Worm (Caenorhabditis elegans) whole organism, young adult: ENCODE results near the gene B0457.2.
A peak's percentile ranks its signal among the peaks of the same experiment; 100 is the strongest.

Experiments used
- B0336.3 ChIP-seq: fragments of 200-800 bp; sonication (Bioruptor generic); IDR thresholded peaks from 2 replicates; pipeline ENCODE4 v1.3.6; 2022; ENCODE audit warnings: missing genetic modification characterization, missing compliant biosample characterization
- F33H1.4 ChIP-seq: fragments of 200-800 bp; sonication (Bioruptor generic); IDR thresholded peaks from 2 replicates; pipeline ENCODE4 v1.3.6; 2022; ENCODE audit warnings: missing genetic modification reagents, missing genetic modification characterization, missing compliant biosample characterization
- F37B4.10 ChIP-seq: fragments of 200-800 bp; sonication (Bioruptor generic); IDR thresholded peaks from 2 replicates; pipeline ENCODE4 v1.3.6; 2022; ENCODE audit warnings: missing genetic modification characterization, missing compliant biosample characterization
- F52B5.7 ChIP-seq: sonication (generic microtip); optimal IDR thresholded peaks from 2 replicates; lab custom pipeline; 2016; ENCODE audit warnings: mild to moderate bottlenecking, missing genetic modification characterization, missing compliant biosample characterization
- F55B11.4 ChIP-seq: sonication (generic microtip); optimal IDR thresholded peaks from 2 replicates; lab custom pipeline; 2016; ENCODE audit warnings: missing compliant biosample characterization, missing genetic modification characterization, borderline replicate concordance; ENCODE audit not compliant: insufficient read depth
- F57A8.1 ChIP-seq: fragments of 200-800 bp; sonication (Bioruptor generic); optimal IDR thresholded peaks from 2 replicates; lab custom pipeline; 2018; ENCODE audit warnings: mild to moderate bottlenecking, missing genetic modification characterization, moderate library complexity, missing compliant biosample characterization
- K11D2.4 ChIP-seq: fragments of 200-800 bp; sonication (Bioruptor generic); IDR thresholded peaks from 2 replicates; pipeline ENCODE4 v1.3.6; 2022; ENCODE audit warnings: missing genetic modification reagents, missing genetic modification characterization, missing compliant biosample characterization
- K12H6.12 ChIP-seq: fragments of 200-800 bp; sonication (Bioruptor generic); optimal IDR thresholded peaks from 2 replicates; lab custom pipeline; 2018; ENCODE audit warnings: mild to moderate bottlenecking, missing genetic modification characterization, missing compliant biosample characterization
- Y95B8A.8 ChIP-seq: fragments of 200-800 bp; sonication (Bioruptor generic); IDR thresholded peaks from 2 replicates; pipeline ENCODE4 v1.3.6; 2022; ENCODE audit warnings: missing genetic modification reagents, missing genetic modification characterization, missing compliant biosample characterization
- ZK185.1 ChIP-seq: sonication (generic microtip); optimal IDR thresholded peaks from 2 replicates; lab custom pipeline; 2016; ENCODE audit warnings: mild to moderate bottlenecking, missing genetic modification characterization, missing compliant biosample characterization; ENCODE audit not compliant: poor library complexity, severe bottlenecking
- athp-1 ChIP-seq: sonication (generic microtip); optimal IDR thresholded peaks from 2 replicates; lab custom pipeline; 2017; ENCODE audit warnings: mild to moderate bottlenecking, missing genetic modification characterization, missing compliant biosample characterization
- bed-2 ChIP-seq: fragments of 200-800 bp; sonication (Bioruptor generic); IDR thresholded peaks from 2 replicates; pipeline ENCODE4 v1.3.6; 2022; ENCODE audit warnings: missing genetic modification reagents, missing genetic modification characterization, missing compliant biosample characterization
- cebp-1 ChIP-seq, 2 experiments: fragments of 200-800 bp in 1 of 2; sonication (Bioruptor generic) in 1 of 2; sonication (generic microtip) in 1 of 2; IDR thresholded peaks in 1 of 2; optimal IDR thresholded peaks in 1 of 2; 2 replicates each; pipeline versions ENCODE4 v1.3.6 to Lab custom; 2017 to 2022; ENCODE audit warnings: missing compliant biosample characterization in 2 of 2, missing genetic modification characterization in 2 of 2, mild to moderate bottlenecking in 1 of 2, missing genetic modification reagents in 1 of 2, moderate library complexity in 1 of 2
- cebp-2 ChIP-seq: fragments of 200-800 bp; sonication (Bioruptor generic); IDR thresholded peaks from 2 replicates; pipeline ENCODE4 v1.3.6; 2022; ENCODE audit warnings: missing genetic modification characterization, missing compliant biosample characterization
- efl-1 ChIP-seq: fragments of 150-350 bp; optimal IDR thresholded peaks from 2 replicates; lab custom pipeline; 2014; ENCODE audit warnings: missing biosample characterization, missing genetic modification reagents, missing genetic modification characterization
- egl-18 ChIP-seq: fragments of 200-800 bp; sonication (Bioruptor generic); IDR thresholded peaks from 2 replicates; pipeline ENCODE4 v1.3.6; 2022; ENCODE audit warnings: missing genetic modification reagents, missing genetic modification characterization, missing compliant biosample characterization
- ekl-4 ChIP-seq: fragments of 200-800 bp; sonication (Bioruptor generic); IDR thresholded peaks from 2 replicates; pipeline ENCODE4 v1.3.6; 2022; ENCODE audit warnings: missing genetic modification reagents, missing genetic modification characterization, missing compliant biosample characterization
- hmg-1.2 ChIP-seq: fragments of 200-800 bp; sonication (Bioruptor generic); IDR thresholded peaks from 2 replicates; pipeline ENCODE4 v1.3.6; 2022; ENCODE audit warnings: missing genetic modification reagents, missing genetic modification characterization, missing compliant biosample characterization
- hmg-20 ChIP-seq: fragments of 200-800 bp; sonication (Bioruptor generic); IDR thresholded peaks from 2 replicates; pipeline ENCODE4 v1.3.6; 2022; ENCODE audit warnings: missing genetic modification reagents, missing genetic modification characterization, missing compliant biosample characterization
- hsf-1 ChIP-seq: fragments of 200-800 bp; sonication (Bioruptor generic); IDR thresholded peaks from 2 replicates; pipeline ENCODE4 v1.3.6; 2022; ENCODE audit warnings: missing genetic modification reagents, missing genetic modification characterization, missing compliant biosample characterization
- lag-1 ChIP-seq: fragments of 200-800 bp; sonication (Bioruptor generic); IDR thresholded peaks from 2 replicates; pipeline ENCODE4 v1.3.6; 2022; ENCODE audit warnings: missing genetic modification reagents, missing genetic modification characterization, missing compliant biosample characterization
- let-526 ChIP-seq: fragments of 200-800 bp; sonication (Bioruptor generic); IDR thresholded peaks from 2 replicates; pipeline ENCODE4 v1.3.6; 2022; ENCODE audit warnings: missing genetic modification reagents, missing genetic modification characterization, missing compliant biosample characterization
- let-607 ChIP-seq, 2 experiments: fragments of 200-800 bp in 1 of 2; sonication (Bioruptor generic) in 1 of 2; sonication (generic microtip) in 1 of 2; optimal IDR thresholded peaks; 2 replicates each; lab custom pipeline; 2016 to 2018; ENCODE audit warnings: mild to moderate bottlenecking in 2 of 2, missing compliant biosample characterization in 2 of 2, missing genetic modification characterization in 2 of 2, moderate library complexity in 2 of 2, missing genotype in 1 of 2
- lin-54 ChIP-seq: fragments of 200-800 bp; sonication (Bioruptor generic); optimal IDR thresholded peaks from 2 replicates; lab custom pipeline; 2018; ENCODE audit warnings: mild to moderate bottlenecking, missing genetic modification characterization, missing compliant biosample characterization
- lsy-27 ChIP-seq: sonication (generic microtip); optimal IDR thresholded peaks from 2 replicates; lab custom pipeline; 2017; ENCODE audit warnings: missing genetic modification characterization, mild to moderate bottlenecking, missing compliant biosample characterization, antibody characterized with exemption, missing genotype, borderline replicate concordance; ENCODE audit not compliant: insufficient read depth
- madf-8 ChIP-seq: fragments of 200-800 bp; sonication (Bioruptor generic); conservative IDR thresholded peaks from 2 replicates; pipeline ENCODE4 v1.3.6; 2022; ENCODE audit warnings: missing genetic modification reagents, missing genetic modification characterization, missing compliant biosample characterization
- mel-28 ChIP-seq: sonication (generic microtip); optimal IDR thresholded peaks from 2 replicates; lab custom pipeline; 2016; ENCODE audit warnings: borderline replicate concordance, mild to moderate bottlenecking, missing genetic modification characterization, missing compliant biosample characterization
- nhr-80 ChIP-seq: sonication (generic microtip); optimal IDR thresholded peaks from 2 replicates; lab custom pipeline; 2016; ENCODE audit warnings: missing genetic modification characterization, missing compliant biosample characterization
- rpc-1 ChIP-seq, 2 experiments: fragments of 150-350 bp in 1 of 2; sonication (generic microtip) in 1 of 2; optimal IDR thresholded peaks; 2 replicates each; lab custom pipeline; 2014 to 2018; ENCODE audit warnings: missing biosample characterization in 1 of 2, missing genetic modification characterization in 1 of 2, missing genetic modification reagents in 1 of 2, missing genotype in 1 of 2
- sdz-38 ChIP-seq: sonication (generic microtip); optimal IDR thresholded peaks from 2 replicates; lab custom pipeline; 2016; ENCODE audit warnings: missing genotype, missing genetic modification characterization, missing compliant biosample characterization
- snpc-3.4 ChIP-seq: sonication (generic microtip); optimal IDR thresholded peaks from 2 replicates; lab custom pipeline; 2017; ENCODE audit warnings: missing genetic modification characterization, mild to moderate bottlenecking, missing compliant biosample characterization, antibody characterized with exemption, moderate library complexity, missing genotype, missing genetic modification reagents
- unc-62 ChIP-seq: fragments of 150-350 bp; optimal IDR thresholded peaks from 2 replicates; lab custom pipeline; 2014; ENCODE audit warnings: missing biosample characterization, missing genetic modification reagents, missing genetic modification characterization
- zfh-2 ChIP-seq: fragments of 200-800 bp; sonication (Bioruptor generic); conservative IDR thresholded peaks from 2 replicates; pipeline ENCODE4 v1.3.6; 2022; ENCODE audit warnings: missing genetic modification reagents, missing genetic modification characterization, missing compliant biosample characterization

The B0457.2 gene

DNA sequence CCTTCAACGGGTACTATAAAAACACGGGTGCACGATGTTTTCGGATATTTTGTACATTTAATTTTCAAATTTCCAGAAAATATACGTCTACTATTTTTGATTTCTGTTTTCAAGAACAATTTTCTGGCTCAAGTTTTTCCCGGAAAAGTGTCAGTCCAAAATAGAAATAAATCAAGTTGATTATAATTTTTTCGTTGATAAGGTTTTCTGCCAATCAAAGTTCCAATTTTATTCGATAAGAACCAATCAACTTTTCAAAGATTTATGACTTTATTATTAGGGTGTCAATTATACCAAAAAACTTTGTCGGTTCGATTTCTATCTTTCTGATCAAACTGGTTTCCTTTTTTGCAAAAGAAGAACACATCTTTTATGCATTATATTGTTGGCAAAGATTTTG, 11.7 kb downstream of the B0457.2 start:
- TF ChIP-seq bed-2 (GFP tag; lab: Robert Waterston, UW): no peak
- TF ChIP-seq nhr-80 (tag; lab: Kevin White, UChicago): peak; percentile 49

DNA sequence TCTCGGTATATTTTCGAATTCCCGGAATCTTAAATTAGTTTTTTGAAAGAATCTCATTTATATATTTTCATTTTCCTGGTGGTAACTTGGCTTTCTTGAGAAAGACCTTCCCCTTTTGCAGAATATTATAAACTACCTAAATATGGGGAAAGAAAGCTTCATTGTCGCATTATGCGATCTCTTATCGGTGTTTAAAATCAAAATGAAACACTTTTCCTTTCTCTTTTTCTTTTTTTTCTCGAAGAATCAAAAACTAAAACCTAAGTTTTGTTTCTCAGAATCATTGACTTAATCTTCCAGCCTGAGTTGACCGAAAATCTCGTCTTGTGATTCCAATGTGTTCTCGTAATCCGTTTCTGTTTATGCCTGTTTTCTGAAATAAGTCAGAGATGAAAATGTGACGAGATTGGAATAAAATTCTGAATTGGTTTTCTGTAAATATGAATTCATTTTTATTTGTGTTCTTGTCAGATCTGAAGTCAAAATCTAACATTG, 13.8 kb downstream of the B0457.2 start:
- no peak for TF ChIP-seq lin-54 (GFP tag; lab: Kevin White, UChicago)
- TF ChIP-seq K12H6.12 (tag; lab: Kevin White, UChicago): no peak
- TF ChIP-seq F52B5.7 (tag; lab: Kevin White, UChicago): no peak

DNA sequence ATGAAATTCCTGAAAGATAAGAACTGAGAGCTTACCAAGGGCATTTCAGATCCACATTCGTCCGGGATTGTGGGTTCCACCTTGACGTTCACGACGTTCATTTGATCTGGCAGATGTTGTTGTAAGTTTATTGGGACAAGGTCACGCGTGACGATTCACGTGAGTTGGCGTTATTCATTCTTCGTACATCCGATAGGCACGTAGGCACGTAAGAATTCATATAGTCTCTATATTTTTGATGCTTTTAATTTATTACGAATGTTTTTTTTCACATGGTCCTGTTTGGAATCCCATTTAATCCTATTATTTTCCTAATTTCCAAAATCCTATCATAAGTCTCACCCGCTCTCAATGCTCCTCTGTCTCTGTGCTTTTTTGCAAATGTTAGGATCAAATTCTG, 14.4 kb downstream of the B0457.2 start, which contains the start of gene B0457.4:
TSS of gene B0457.4 (minus strand) at position 101 of the 400 bp plus-strand sequence.
- TF ChIP-seq F57A8.1 (GFP tag; lab: Kevin White, UChicago) (no peak), athp-1 (tag; lab: Kevin White, UChicago) (no peak)

DNA sequence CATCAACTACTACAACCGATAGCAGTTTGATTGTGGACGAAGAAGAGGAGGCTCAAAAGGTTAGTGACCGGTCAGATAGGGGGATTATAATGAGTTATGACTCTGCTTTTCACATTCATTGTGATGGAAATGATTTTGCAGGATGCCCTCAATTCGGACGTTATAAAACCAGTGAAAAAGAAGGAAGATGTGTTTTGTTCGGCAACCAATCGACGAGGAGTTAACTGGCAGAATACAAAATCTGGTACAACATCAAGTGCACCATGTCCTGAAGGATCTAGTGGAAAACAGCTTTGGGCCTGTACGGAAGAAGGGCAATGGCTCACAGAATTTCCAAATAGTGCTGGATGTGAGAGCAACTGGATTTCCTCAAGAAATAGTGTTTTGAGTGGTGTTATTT, 22.5 kb downstream of the B0457.2 start:
- TF ChIP-seq F33H1.4 (GFP tag; lab: Robert Waterston, UW): peak; percentile 9; the same call in 1 of the 2 replicates
- TF ChIP-seq bed-2 (GFP tag; lab: Robert Waterston, UW): no peak
- TF ChIP-seq snpc-3.4 (tag; lab: Kevin White, UChicago): no peak

DNA sequence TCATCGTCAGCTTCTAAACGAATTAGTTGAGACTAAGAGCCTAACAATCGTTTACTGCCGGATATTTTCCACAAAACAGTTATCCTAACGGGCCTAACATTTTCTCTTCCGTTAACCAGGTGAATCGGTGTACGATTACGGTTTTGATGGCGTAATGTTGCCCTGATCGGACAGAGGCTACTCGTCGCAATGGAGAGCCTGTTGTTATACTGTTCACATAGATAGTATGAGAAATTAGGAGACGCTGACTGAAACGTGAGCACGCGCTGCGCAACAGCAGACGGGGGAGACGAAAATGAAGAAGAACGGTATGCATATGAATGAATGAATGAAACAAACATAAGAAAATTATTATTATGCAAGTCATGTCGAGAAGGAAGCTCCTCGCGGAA, 27.0 kb downstream of the B0457.2 start:
- TF ChIP-seq hmg-1.2 (GFP tag; lab: Robert Waterston, UW) (no peak), unc-62 (GFP tag; lab: Kevin White, UChicago) (no peak), lag-1 (GFP tag; lab: Robert Waterston, UW) (no peak), B0336.3 (no peak)

DNA sequence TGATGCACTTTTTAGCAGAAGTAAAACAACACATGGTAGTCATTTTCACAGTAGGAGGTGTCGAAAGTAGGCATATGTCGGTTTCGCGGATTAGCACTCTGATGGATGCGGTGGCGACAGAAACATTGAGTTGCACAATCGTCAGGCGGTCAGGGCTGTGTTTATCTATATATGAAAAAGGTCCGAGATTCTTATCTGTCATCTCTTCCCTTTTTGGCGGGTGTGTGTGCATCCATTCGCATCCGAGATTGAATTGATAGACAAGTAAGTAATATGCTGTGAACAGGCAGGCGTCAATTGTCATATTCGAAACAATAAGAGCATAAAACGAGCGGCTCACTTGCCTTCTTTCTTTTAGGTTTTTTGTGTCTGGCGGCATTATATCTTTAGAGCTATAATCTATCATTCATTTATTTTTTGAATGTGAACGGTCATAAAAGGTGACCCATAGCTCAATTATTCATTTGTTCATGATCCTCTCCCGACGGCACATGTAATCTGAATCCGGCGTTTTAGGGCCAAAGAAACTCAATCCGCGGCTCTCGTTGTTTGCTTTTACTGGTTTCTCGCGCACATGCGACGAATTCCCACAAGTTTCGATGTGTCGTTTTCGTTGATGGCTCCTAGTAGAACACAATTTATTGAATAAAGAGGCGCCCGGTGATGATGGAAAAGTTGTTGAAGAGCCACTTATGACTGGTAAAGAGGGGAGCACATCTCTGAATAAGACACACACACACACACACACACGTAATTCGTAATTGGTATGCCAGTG, 27.6 kb downstream of the B0457.2 start:
- TF ChIP-seq F55B11.4 (tag; lab: Kevin White, UChicago): no peak
- TF ChIP-seq ekl-4: no peak
- no peak for TF ChIP-seq sdz-38 (tag; lab: Kevin White, UChicago)
- TF ChIP-seq Y95B8A.8 (GFP tag; lab: Robert Waterston, UW): no peak
- TF ChIP-seq zfh-2 (GFP tag; lab: Robert Waterston, UW): no peak
- TF ChIP-seq cebp-1 (GFP tag; IDR thresholded peaks at IDR 0.05; lab: Robert Waterston, UW): no peak
- TF ChIP-seq cebp-1 (tag; optimal IDR thresholded peaks at IDR 0.05; lab: Kevin White, UChicago): no peak
- no peak for TF ChIP-seq let-526
- no peak for TF ChIP-seq K11D2.4 (GFP tag; lab: Robert Waterston, UW)
- TF ChIP-seq madf-8 (GFP tag; lab: Robert Waterston, UW): no peak
- TF ChIP-seq F37B4.10: no peak
- TF ChIP-seq cebp-2 (GFP tag; lab: Robert Waterston, UW): no peak
- TF ChIP-seq efl-1 (GFP tag; lab: Kevin White, UChicago): no peak
- no peak for TF ChIP-seq lsy-27 (tag; lab: Kevin White, UChicago)
- no peak for TF ChIP-seq egl-18 (GFP tag; lab: Robert Waterston, UW)
- TF ChIP-seq hsf-1 (GFP tag; lab: Robert Waterston, UW): no peak
- no peak for TF ChIP-seq mel-28 (tag; lab: Kevin White, UChicago)
- TF ChIP-seq let-607 (tag; optimal IDR thresholded peaks at IDR 0.05; lab: Kevin White, UChicago): no peak
- TF ChIP-seq hmg-20 (GFP tag; lab: Robert Waterston, UW): no peak
- no peak for TF ChIP-seq ZK185.1
- TF ChIP-seq rpc-1 (optimal IDR thresholded peaks at IDR 0.05; lab: Kevin White, UChicago): no peak
- no peak for TF ChIP-seq rpc-1 (tag; optimal IDR thresholded peaks at IDR 0.05; lab: Kevin White, UChicago)
